Fruit fly (Drosophila melanogaster) whole organism, prepupa: ENCODE results near the gene CG14014.

Experiments
- CG34406 ChIP-seq: fragments of 200-800 bp; sonication (Bioruptor generic); optimal IDR thresholded peaks from 3 replicates; lab custom pipeline; 2016; ENCODE audit warnings: missing biosample characterization, missing genetic modification characterization
- Hr4 ChIP-seq: fragments of 200-800 bp; sonication (Bioruptor generic); optimal IDR thresholded peaks from 3 replicates; lab custom pipeline; 2016; ENCODE audit warnings: missing biosample characterization, missing genetic modification characterization
- dac ChIP-seq: fragments of 200-800 bp; sonication (Bioruptor generic); optimal IDR thresholded peaks from 2 replicates; lab custom pipeline; 2017; ENCODE audit warnings: missing biosample characterization, mild to moderate bottlenecking, missing genetic modification characterization
- fkh ChIP-seq: fragments of 200-800 bp; sonication (Bioruptor generic); optimal IDR thresholded peaks from 3 replicates; lab custom pipeline; 2017; ENCODE audit warnings: missing biosample characterization, mild to moderate bottlenecking, missing genetic modification characterization, moderate library complexity

DNA sequence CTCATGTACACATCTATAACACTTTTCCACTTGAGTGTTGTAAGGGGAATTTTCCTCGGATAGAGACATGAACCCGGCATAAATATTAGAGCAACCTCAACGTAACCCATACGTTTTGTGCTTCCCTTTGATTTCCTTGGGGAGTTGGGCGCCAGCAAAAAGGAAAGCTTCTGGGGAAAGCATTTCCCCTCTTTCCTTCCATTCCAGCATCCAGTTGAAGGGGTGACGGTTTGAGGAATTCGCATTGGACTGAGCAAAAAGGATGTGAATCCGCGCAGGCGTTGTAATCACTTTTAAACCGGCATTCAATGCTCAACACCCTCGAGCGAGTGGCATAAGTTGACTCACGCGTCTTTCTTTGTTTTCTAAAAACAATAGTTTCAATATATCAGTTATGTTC lies 35.7 kb downstream of the CG14014 start:
- no peak for TF ChIP-seq fkh (GFP tag; lab: Kevin White, UChicago)
- TF ChIP-seq Hr4, result no peak
- no peak for TF ChIP-seq dac (GFP tag; lab: Kevin White, UChicago)
- no peak for TF ChIP-seq CG34406 (GFP tag; lab: Kevin White, UChicago)
